Fruit fly (Drosophila melanogaster) whole organism, pupa: Measurements from ENCODE around the gene Spec2.

Experiments used
- CG10348 ChIP-seq: fragments of 200-800 bp; sonication (Bioruptor generic); IDR thresholded peaks from 2 replicates; pipeline ENCODE4 v1.3.6; 2022; ENCODE audit warnings: missing biosample characterization, missing genetic modification characterization
- CG12605 ChIP-seq: fragments of 200-800 bp; sonication (Bioruptor generic); IDR thresholded peaks from 2 replicates; pipeline ENCODE4 v1.3.6; 2022; ENCODE audit warnings: missing biosample characterization, missing genetic modification characterization
- CG13204 ChIP-seq: fragments of 200-800 bp; sonication (Bioruptor generic); optimal IDR thresholded peaks from 2 replicates; lab custom pipeline; 2018; ENCODE audit warnings: missing biosample characterization, mild to moderate bottlenecking, missing genetic modification characterization, moderate library complexity
- CG14655 ChIP-seq: fragments of 200-800 bp; sonication (Bioruptor generic); optimal IDR thresholded peaks from 3 replicates; lab custom pipeline; 2017; ENCODE audit warnings: mild to moderate bottlenecking, missing biosample characterization, missing genetic modification reagents, missing genetic modification characterization
- CG15710 ChIP-seq: fragments of 200-800 bp; sonication (Bioruptor generic); optimal IDR thresholded peaks from 2 replicates; lab custom pipeline; 2018; ENCODE audit warnings: missing biosample characterization, mild to moderate bottlenecking, missing genetic modification characterization, moderate library complexity
- CG17806 ChIP-seq: fragments of 200-800 bp; sonication (Bioruptor generic); optimal IDR thresholded peaks from 2 replicates; lab custom pipeline; 2018; ENCODE audit warnings: missing biosample characterization, mild to moderate bottlenecking, missing genetic modification characterization, moderate library complexity
- CG32121 ChIP-seq: fragments of 200-800 bp; sonication (Bioruptor generic); IDR thresholded peaks from 2 replicates; pipeline ENCODE4 v1.3.6; 2022; ENCODE audit warnings: missing biosample characterization, missing genetic modification characterization
- CG34367 ChIP-seq: fragments of 200-800 bp; sonication (Bioruptor generic); optimal IDR thresholded peaks from 2 replicates; lab custom pipeline; 2018; ENCODE audit warnings: missing biosample characterization, mild to moderate bottlenecking, missing genetic modification characterization
- CG4496 ChIP-seq: fragments of 200-800 bp; sonication (Bioruptor generic); IDR thresholded peaks from 3 replicates; pipeline ENCODE4 v1.3.6; 2022; ENCODE audit warnings: missing biosample characterization, missing genetic modification characterization
- CG8159 ChIP-seq: fragments of 200-800 bp; sonication (Bioruptor generic); optimal IDR thresholded peaks from 3 replicates; lab custom pipeline; 2018; ENCODE audit warnings: missing biosample characterization, mild to moderate bottlenecking, missing genetic modification characterization, moderate library complexity
- CG8301 ChIP-seq: fragments of 200-800 bp; sonication (Bioruptor generic); optimal IDR thresholded peaks from 2 replicates; lab custom pipeline; 2018; ENCODE audit warnings: missing biosample characterization, mild to moderate bottlenecking, missing genetic modification characterization
- CG9948 ChIP-seq: fragments of 200-800 bp; sonication (Bioruptor generic); optimal IDR thresholded peaks from 2 replicates; lab custom pipeline; 2018; ENCODE audit warnings: missing biosample characterization, mild to moderate bottlenecking, missing genetic modification characterization, moderate library complexity
- D1 ChIP-seq: fragments of 200-800 bp; sonication (Bioruptor generic); optimal IDR thresholded peaks from 2 replicates; lab custom pipeline; 2018; ENCODE audit warnings: missing biosample characterization, mild to moderate bottlenecking, missing genetic modification characterization, moderate library complexity
- EcR ChIP-seq: fragments of 200-800 bp; sonication (Bioruptor generic); optimal IDR thresholded peaks from 3 replicates; lab custom pipeline; 2019; ENCODE audit warnings: missing biosample characterization, missing genetic modification characterization, mild to moderate bottlenecking, moderate library complexity, missing genetic modification reagents
- Ets98B ChIP-seq: fragments of 200-800 bp; sonication (Bioruptor generic); IDR thresholded peaks from 2 replicates; pipeline ENCODE4 v1.3.6; 2022; ENCODE audit warnings: missing biosample characterization, missing genetic modification characterization
- Pif1A ChIP-seq: fragments of 200-800 bp; sonication (Bioruptor generic); optimal IDR thresholded peaks from 3 replicates; lab custom pipeline; 2016; ENCODE audit warnings: missing biosample characterization, missing genetic modification characterization
- Pif1B ChIP-seq: fragments of 200-800 bp; sonication (Bioruptor generic); optimal IDR thresholded peaks from 3 replicates; lab custom pipeline; 2016; ENCODE audit warnings: missing biosample characterization, missing genetic modification characterization
- Snoo ChIP-seq: fragments of 200-800 bp; sonication (Bioruptor generic); optimal IDR thresholded peaks from 3 replicates; lab custom pipeline; 2017; ENCODE audit warnings: missing biosample characterization, mild to moderate bottlenecking, missing genetic modification characterization, inconsistent platforms
- fd96Ca ChIP-seq: fragments of 200-800 bp; sonication (Bioruptor generic); IDR thresholded peaks from 3 replicates; pipeline ENCODE4 v1.3.6; 2022; ENCODE audit warnings: missing biosample characterization, missing genetic modification characterization
- gl ChIP-seq: fragments of 200-800 bp; sonication (Bioruptor generic); optimal IDR thresholded peaks from 2 replicates; lab custom pipeline; 2018; ENCODE audit warnings: missing biosample characterization, mild to moderate bottlenecking, missing genetic modification characterization
- rn ChIP-seq: fragments of 200-800 bp; sonication (Bioruptor generic); IDR thresholded peaks from 2 replicates; pipeline ENCODE4 v1.3.6; 2022; ENCODE audit warnings: missing biosample characterization, missing genetic modification characterization

The Spec2 gene

dm6 chr3R:5648569-5649476 lies 24.9 kb upstream of the Spec2 start, which contains the start of the genes MTA1-like and Sec23:
Gene MTA1-like (minus strand): TSS chr3R:5648738.
Gene Sec23 (plus strand): TSS chr3R:5649065.
- TF ChIP-seq Ets98B (GFP tag; lab: Robert Waterston, UW) = no peak; the same call in 1 of the 2 replicates
- TF ChIP-seq EcR (GFP tag; lab: Kevin White, UChicago) = no peak
- no peak for TF ChIP-seq gl (tag; lab: Kevin White, UChicago)
- peak; percentile 39 for TF ChIP-seq Snoo (tag; lab: Kevin White, UChicago)
- TF ChIP-seq CG32121 (GFP tag; lab: Robert Waterston, UW) = no peak
- TF ChIP-seq CG4496 (GFP tag; lab: Robert Waterston, UW) = peak; percentile 47; the same call in 1 of the 3 replicates
- TF ChIP-seq rn (GFP tag; lab: Robert Waterston, UW) = no peak
- no peak for TF ChIP-seq CG12605 (GFP tag; lab: Robert Waterston, UW)
- peak; percentile 22 for TF ChIP-seq CG17806 (tag; lab: Kevin White, UChicago)
- TF ChIP-seq CG14655 (GFP tag; lab: Kevin White, UChicago) = no peak
- TF ChIP-seq CG9948 (tag; lab: Kevin White, UChicago) = peak; percentile 33
- no peak for TF ChIP-seq D1 (tag; lab: Kevin White, UChicago)
- no peak for TF ChIP-seq CG13204 (GFP tag; lab: Kevin White, UChicago)
- TF ChIP-seq CG15710 (tag; lab: Kevin White, UChicago) = peak; percentile 44
- peak; percentile 63 for TF ChIP-seq CG8159 (tag; lab: Kevin White, UChicago)
- peak; percentile 9 for TF ChIP-seq CG8301 (tag; lab: Kevin White, UChicago)
- TF ChIP-seq CG34367 (tag; lab: Kevin White, UChicago) = no peak
- TF ChIP-seq CG10348 = no peak
- TF ChIP-seq fd96Ca (GFP tag; lab: Robert Waterston, UW) = peak; percentile 13; the same call in 2 of the 3 replicates
- TF ChIP-seq Pif1B = peak; percentile 61
- peak; percentile 43 for TF ChIP-seq Pif1A (GFP tag; lab: Kevin White, UChicago)
- TF ChIP-seq, all 21 proteins: peak for 10

- TF ChIP-seq CG32121 (GFP tag; lab: Robert Waterston, UW) (0 out of 2 replicates have a peak, but pooled peaks have one; percentile 41), CG9948 (tag; lab: Kevin White, UChicago) (no peak), CG14655 (GFP tag; lab: Kevin White, UChicago) (no peak), Pif1B (no peak), CG10348 (no peak), CG4496 (GFP tag; lab: Robert Waterston, UW) (0 out of 3 replicates have a peak, but pooled peaks have one; percentile 21), CG15710 (tag; lab: Kevin White, UChicago) (no peak)
- TF ChIP-seq, all 21 proteins: peak for 2
These were observed 24.0 kb upstream of the Spec2 start for dm6 chr3R:5647705-5648568.

- TF ChIP-seq Ets98B (GFP tag; lab: Robert Waterston, UW) (no peak), EcR (GFP tag; lab: Kevin White, UChicago) (peak; percentile 8), D1 (tag; lab: Kevin White, UChicago) (no peak)
- TF ChIP-seq, all 21 proteins: peak for 1
These were observed 19.5 kb upstream of the Spec2 start for dm6 chr3R:5643421-5643820.

dm6 chr3R:5636519-5637430 lies 12.8 kb upstream of the Spec2 start, which contains the start of the genes CG31548 and CG12170:
Gene CG31548 (minus strand): TSS chr3R:5636852.
Gene CG12170 (plus strand): TSS chr3R:5637234.
- TF ChIP-seq Snoo (tag; lab: Kevin White, UChicago) (peak; percentile 27), fd96Ca (GFP tag; lab: Robert Waterston, UW) (0 out of 3 replicates have a peak, but pooled peaks have one; percentile 6), CG15710 (tag; lab: Kevin White, UChicago) (peak; percentile 34), CG17806 (tag; lab: Kevin White, UChicago) (peak; percentile 48), CG12605 (GFP tag; lab: Robert Waterston, UW) (peak; percentile 12; the same call in 1 of the 2 replicates), Ets98B (GFP tag; lab: Robert Waterston, UW) (no peak)

dm6 chr3R:5635524-5635923 lies 11.6 kb upstream of the Spec2 start, which contains the start of gene CG31546:
Gene CG31546 (minus strand): TSS chr3R:5635624.
- no peak for TF ChIP-seq Pif1A (GFP tag; lab: Kevin White, UChicago)
- TF ChIP-seq D1 (tag; lab: Kevin White, UChicago) = no peak
- no peak for TF ChIP-seq CG10348
- TF ChIP-seq CG4496 (GFP tag; lab: Robert Waterston, UW) = no peak
- no peak for TF ChIP-seq CG34367 (tag; lab: Kevin White, UChicago)
- TF ChIP-seq CG13204 (GFP tag; lab: Kevin White, UChicago) = no peak
- no peak for TF ChIP-seq CG15710 (tag; lab: Kevin White, UChicago)
- no peak for TF ChIP-seq CG12605 (GFP tag; lab: Robert Waterston, UW)
- TF ChIP-seq CG8159 (tag; lab: Kevin White, UChicago) = no peak
- no peak for TF ChIP-seq gl (tag; lab: Kevin White, UChicago)
- TF ChIP-seq CG9948 (tag; lab: Kevin White, UChicago) = no peak
- TF ChIP-seq CG8301 (tag; lab: Kevin White, UChicago) = no peak
- TF ChIP-seq rn (GFP tag; lab: Robert Waterston, UW) = no peak
- TF ChIP-seq CG14655 (GFP tag; lab: Kevin White, UChicago) = no peak
- TF ChIP-seq CG32121 (GFP tag; lab: Robert Waterston, UW) = no peak
- no peak for TF ChIP-seq Pif1B
- TF ChIP-seq CG17806 (tag; lab: Kevin White, UChicago) = no peak
- TF ChIP-seq EcR (GFP tag; lab: Kevin White, UChicago) = no peak
